Fruit fly (Drosophila melanogaster) Kc167 (cell line): ENCODE data around the gene CG3713.

Source experiments
- h ChIP-seq: fragments of >200 bp; optimal IDR thresholded peaks from 3 replicates; lab custom pipeline; 2018; ENCODE audit warnings: missing external identifiers
- insv ChIP-seq: fragments of >200 bp; optimal IDR thresholded peaks from 3 replicates; lab custom pipeline; 2018; ENCODE audit warnings: missing external identifiers

DNA sequence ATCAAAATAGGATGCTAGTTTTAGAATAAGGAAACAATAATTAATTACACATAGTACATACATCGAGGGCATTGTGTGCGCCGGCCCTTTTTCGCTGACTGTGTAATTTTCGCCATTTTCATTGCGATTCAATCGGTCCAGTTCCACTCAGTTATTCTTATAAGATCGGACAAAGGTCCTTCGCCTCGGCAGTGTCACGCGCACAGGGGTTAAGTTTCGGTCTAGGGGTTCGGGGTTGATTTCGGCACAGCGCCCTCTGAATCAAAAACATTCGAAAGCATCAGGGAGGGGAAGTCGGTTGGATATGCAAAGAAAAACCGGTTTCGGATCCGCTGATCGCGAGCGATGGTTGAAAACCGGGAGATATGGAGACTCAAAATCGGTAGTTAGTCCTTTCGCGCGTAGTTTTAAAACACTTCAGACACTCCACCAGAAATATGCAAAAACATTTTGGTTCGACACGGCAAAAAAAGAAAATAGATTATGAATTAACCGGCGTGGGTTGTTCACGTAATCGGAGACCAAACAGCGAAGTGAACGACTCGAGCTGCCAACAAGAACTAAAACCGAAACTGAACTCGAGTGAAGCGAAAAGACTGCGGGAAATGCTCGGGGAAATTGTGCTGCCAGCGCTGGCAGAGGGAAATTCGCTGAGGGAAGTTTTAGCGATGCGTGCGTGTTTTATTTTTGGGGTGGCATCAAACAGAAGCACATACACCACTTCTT, 10.8 kb downstream of the CG3713 start:
- TF ChIP-seq h (lab: Kevin White, UChicago) (no peak), insv (lab: Kevin White, UChicago) (no peak)
